Fruit fly (Drosophila melanogaster): ENCODE measurements around the gene Efa6.
A peak's percentile ranks its signal among the peaks of the same experiment; 100 is the strongest.

The Efa6 gene

DNA sequence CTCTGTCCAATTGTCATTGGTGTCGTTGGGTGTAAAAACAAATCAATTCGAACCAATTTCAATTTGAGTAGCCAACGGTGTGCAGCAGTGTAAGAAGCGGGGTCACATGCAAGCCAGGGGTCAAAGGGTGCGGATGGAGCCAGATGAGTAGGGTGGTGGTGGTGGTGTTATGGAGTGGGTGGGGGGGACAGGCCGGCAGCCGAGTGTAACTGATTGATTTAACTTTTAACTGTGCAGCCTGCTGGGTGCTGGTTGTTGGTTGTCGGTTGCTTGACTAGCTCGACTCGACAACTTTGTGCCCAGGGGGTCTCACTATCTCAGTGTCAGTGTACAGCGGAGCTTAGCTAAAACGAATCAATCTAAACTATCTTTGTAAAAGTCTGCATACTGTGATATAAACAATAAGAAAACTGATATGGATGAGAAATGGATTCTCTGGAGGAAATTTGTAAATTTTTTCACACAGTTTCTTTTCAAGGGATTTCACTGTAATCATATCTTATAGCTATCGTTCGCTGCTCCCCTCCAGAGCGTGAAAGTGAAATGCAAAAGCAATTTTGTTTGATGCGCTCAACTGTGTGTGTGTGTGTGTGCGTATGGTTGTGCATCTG, 9.9 kb downstream of the Efa6 start (continued):
- TF ChIP-seq BEAF-32 (GFP tag; optimal IDR thresholded peaks at IDR 0.05): no peak
- TF ChIP-seq ap (GFP tag; IDR thresholded peaks at IDR 0.05): peak; percentile 62
- no peak for TF ChIP-seq CG16815 (GFP tag; optimal IDR thresholded peaks at IDR 0.05)
- TF ChIP-seq D19B (GFP tag; optimal IDR thresholded peaks at IDR 0.05): no peak
- TF ChIP-seq lov (optimal IDR thresholded peaks at IDR 0.05): no peak
- peak; percentile 81 for TF ChIP-seq lov (GFP tag; IDR thresholded peaks at IDR 0.05)
- TF ChIP-seq CG6683 (GFP tag; optimal IDR thresholded peaks at IDR 0.05): peak; percentile 27
- no peak for TF ChIP-seq da (GFP tag; optimal IDR thresholded peaks at IDR 0.05)
- peak; percentile 29 for TF ChIP-seq CG17186 (GFP tag; optimal IDR thresholded peaks at IDR 0.05)
- TF ChIP-seq gcm2 (GFP tag; optimal IDR thresholded peaks at IDR 0.05): no peak
- TF ChIP-seq btn (GFP tag; optimal IDR thresholded peaks at IDR 0.05): peak; percentile 40
- TF ChIP-seq CG18619 (GFP tag; optimal IDR thresholded peaks at IDR 0.05): peak; percentile 40
- TF ChIP-seq CG13894 (tag; optimal IDR thresholded peaks at IDR 0.05): no peak
- TF ChIP-seq CG17829 (tag; optimal IDR thresholded peaks at IDR 0.05): peak; percentile 70
- TF ChIP-seq bigmax (GFP tag; optimal IDR thresholded peaks at IDR 0.05): no peak
- TF ChIP-seq CG18262 (tag; optimal IDR thresholded peaks at IDR 0.05): no peak
- no peak for TF ChIP-seq CG6254 (GFP tag; optimal IDR thresholded peaks at IDR 0.05)
- peak in 1 of 2 experiments; percentile 83 for TF ChIP-seq bsh (GFP tag; optimal IDR thresholded peaks at IDR 0.05)
- TF ChIP-seq HLHmδ (GFP tag; optimal IDR thresholded peaks at IDR 0.05): no peak
- peak; percentile 54; the same call in 1 of the 2 replicates for TF ChIP-seq dati (GFP tag; IDR thresholded peaks at IDR 0.05)
- TF ChIP-seq prd (optimal IDR thresholded peaks at IDR 0.05): no peak
- peak; percentile 86 for TF ChIP-seq prd (GFP tag; IDR thresholded peaks at IDR 0.05)
- no peak for TF ChIP-seq ac (GFP tag; optimal IDR thresholded peaks at IDR 0.05)
- no peak for TF ChIP-seq zen2 (GFP tag; IDR thresholded peaks at IDR 0.05; ENCODE audit: partially characterized antibody)
- no peak for TF ChIP-seq ham (GFP tag; IDR thresholded peaks at IDR 0.05)
- peak; percentile 94 for TF ChIP-seq Blimp-1 (GFP tag; optimal IDR thresholded peaks at IDR 0.05)
- TF ChIP-seq CG7745 (tag; optimal IDR thresholded peaks at IDR 0.05): no peak
- peak; percentile 6 for TF ChIP-seq CG33213 (GFP tag; optimal IDR thresholded peaks at IDR 0.05)
- TF ChIP-seq Usf (GFP tag; optimal IDR thresholded peaks at IDR 0.05): no peak
- no peak for TF ChIP-seq CG15073 (GFP tag; optimal IDR thresholded peaks at IDR 0.05)
- TF ChIP-seq Awh (GFP tag; IDR thresholded peaks at IDR 0.05): peak; percentile 86
- peak; percentile 32; the same call in 1 of the 2 replicates for TF ChIP-seq CG4360 (GFP tag; IDR thresholded peaks at IDR 0.05)
- peak; percentile 66 for TF ChIP-seq Chrac-16 (GFP tag; optimal IDR thresholded peaks at IDR 0.05)
- peak; percentile 50; the same call in 1 of the 2 replicates for TF ChIP-seq CG4404 (GFP tag; IDR thresholded peaks at IDR 0.05)
- TF ChIP-seq Oaz (GFP tag; IDR thresholded peaks at IDR 0.05): no peak; the same call in 1 of the 2 replicates
- TF ChIP-seq sr (GFP tag; IDR thresholded peaks at IDR 0.05): no peak
- TF ChIP-seq CG32772 (GFP tag; IDR thresholded peaks at IDR 0.05): peak; percentile 84
- TF ChIP-seq CG10366 (GFP tag; IDR thresholded peaks at IDR 0.05): peak; percentile 75
- TF ChIP-seq ERR (GFP tag; optimal IDR thresholded peaks at IDR 0.05): peak; percentile 0
- TF ChIP-seq CG7786 (GFP tag; optimal IDR thresholded peaks at IDR 0.05): peak; percentile 46
- 0 out of 2 replicates have a peak, but pooled peaks have one; percentile 21 for TF ChIP-seq NFAT (GFP tag; IDR thresholded peaks at IDR 0.05)
- TF ChIP-seq Sox102F (GFP tag; optimal IDR thresholded peaks at IDR 0.05): peak; percentile 87
- TF ChIP-seq odd (GFP tag; optimal IDR thresholded peaks at IDR 0.05): peak; percentile 66
- peak; percentile 86 for TF ChIP-seq zfh1 (GFP tag; IDR thresholded peaks at IDR 0.05)
- peak; percentile 66 for TF ChIP-seq NfI (GFP tag; optimal IDR thresholded peaks at IDR 0.05)
- peak; percentile 89 for TF ChIP-seq vvl (GFP tag; IDR thresholded peaks at IDR 0.05)
- no peak for TF ChIP-seq unc-4 (GFP tag; IDR thresholded peaks at IDR 0.05; ENCODE audit: partially characterized antibody)
- TF ChIP-seq sens (GFP tag): peak; percentile 97
- TF ChIP-seq C15 (GFP tag; IDR thresholded peaks at IDR 0.05): no peak
- TF ChIP-seq CG31365 (tag; optimal IDR thresholded peaks at IDR 0.05): peak; percentile 10
- peak; percentile 77 for TF ChIP-seq CG10979 (tag; optimal IDR thresholded peaks at IDR 0.05)
